Fruit fly (Drosophila melanogaster): Measurements from ENCODE around the gene Lasp.
A peak's percentile ranks its signal among the peaks of the same experiment; 100 is the strongest.

Gene Lasp

dm6 chr3L:16673367-16674014 lies 38.0 kb downstream of the Lasp start, which contains the start of the genes zetaCOP and CG13032:
TSS of gene zetaCOP (minus strand) at chr3L:16673555.
TSS of gene CG13032 (plus strand) at chr3L:16673964.
- TF ChIP-seq Rel (GFP tag; optimal IDR thresholded peaks at IDR 0.05), result no peak
- TF ChIP-seq Rel (tag; optimal IDR thresholded peaks at IDR 0.05), result no peak
- TF ChIP-seq tai (GFP tag; optimal IDR thresholded peaks at IDR 0.05), result no peak
- TF ChIP-seq Hr78 (GFP tag; optimal IDR thresholded peaks at IDR 0.05), result no peak
- no peak for TF ChIP-seq N (GFP tag; optimal IDR thresholded peaks at IDR 0.05)
- TF ChIP-seq rgr (GFP tag; optimal IDR thresholded peaks at IDR 0.05), result peak; percentile 34
- TF ChIP-seq woc (GFP tag; optimal IDR thresholded peaks at IDR 0.05), result no peak
- no peak for TF ChIP-seq jim (GFP tag; optimal IDR thresholded peaks at IDR 0.05)
- no peak for TF ChIP-seq OdsH (GFP tag; optimal IDR thresholded peaks at IDR 0.05)
- TF ChIP-seq Sp1 (GFP tag; optimal IDR thresholded peaks at IDR 0.05), result no peak
- TF ChIP-seq GATAd (GFP tag; optimal IDR thresholded peaks at IDR 0.05), result no peak
- TF ChIP-seq Dfd (GFP tag; optimal IDR thresholded peaks at IDR 0.05), result no peak
- TF ChIP-seq br (GFP tag; optimal IDR thresholded peaks at IDR 0.05), result no peak
- peak; percentile 51 for TF ChIP-seq Myc (optimal IDR thresholded peaks at IDR 0.05)
- no peak for TF ChIP-seq foxo (GFP tag; optimal IDR thresholded peaks at IDR 0.05)
- TF ChIP-seq brk (GFP tag; optimal IDR thresholded peaks at IDR 0.05), result no peak
- no peak for TF ChIP-seq Mio (GFP tag; optimal IDR thresholded peaks at IDR 0.05)
- no peak for TF ChIP-seq lola (GFP tag; optimal IDR thresholded peaks at IDR 0.05)
- peak; percentile 10 for TF ChIP-seq sage (GFP tag; optimal IDR thresholded peaks at IDR 0.05)
- TF ChIP-seq Jra (GFP tag; optimal IDR thresholded peaks at IDR 0.05), result no peak

dm6 chr3L:16670882-16671675 lies 40.4 kb downstream of the Lasp start:
- TF ChIP-seq Rel (GFP tag; optimal IDR thresholded peaks at IDR 0.05) (no peak), Rel (tag; optimal IDR thresholded peaks at IDR 0.05) (peak; percentile 85), Dif (GFP tag; optimal IDR thresholded peaks at IDR 0.05; ENCODE audit: partially characterized antibody) (no peak)

DNA sequence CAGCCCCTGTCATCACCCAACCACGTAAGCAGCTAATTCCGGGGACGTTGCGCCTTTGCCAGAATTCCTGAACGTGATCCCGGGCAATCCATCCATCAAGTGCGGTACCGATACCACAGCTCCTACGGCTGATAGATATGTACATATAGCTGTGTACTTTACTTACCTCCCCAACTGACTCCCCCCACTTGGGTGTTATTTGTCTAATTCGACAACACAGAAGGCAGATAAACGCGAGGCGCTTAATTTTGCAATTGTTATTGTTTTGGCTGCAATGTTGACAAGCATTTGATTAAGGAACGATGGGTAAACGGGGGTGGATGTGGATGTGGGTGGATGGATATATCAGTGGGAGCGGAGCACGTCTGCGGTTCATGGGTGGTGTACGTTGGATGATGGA lies 41.3 kb downstream of the Lasp start:
- peak; percentile 61 for TF ChIP-seq Hnf4 (GFP tag; optimal IDR thresholded peaks at IDR 0.05)
- peak; percentile 23 for TF ChIP-seq br (GFP tag; optimal IDR thresholded peaks at IDR 0.05)
- TF ChIP-seq Hr83 (GFP tag; optimal IDR thresholded peaks at IDR 0.05; ENCODE audit: poor library complexity, severe bottlenecking), result peak; percentile 93
- no peak for TF ChIP-seq Mio (GFP tag; optimal IDR thresholded peaks at IDR 0.05)
- peak; percentile 56 for TF ChIP-seq rgr (GFP tag; optimal IDR thresholded peaks at IDR 0.05)
- TF ChIP-seq brk (GFP tag; optimal IDR thresholded peaks at IDR 0.05), result no peak
- TF ChIP-seq OdsH (GFP tag; optimal IDR thresholded peaks at IDR 0.05), result peak; percentile 45
- no peak for TF ChIP-seq woc (GFP tag; optimal IDR thresholded peaks at IDR 0.05)
- TF ChIP-seq foxo (GFP tag; optimal IDR thresholded peaks at IDR 0.05), result peak in 1 of 2 experiments; percentile 16
- TF ChIP-seq Hr78 (GFP tag; optimal IDR thresholded peaks at IDR 0.05), result no peak
- peak; percentile 79 for TF ChIP-seq h (GFP tag; optimal IDR thresholded peaks at IDR 0.05)
- no peak for TF ChIP-seq CrebA (GFP tag; optimal IDR thresholded peaks at IDR 0.05; ENCODE audit: borderline replicate concordance)
- no peak for TF ChIP-seq sage (GFP tag; optimal IDR thresholded peaks at IDR 0.05)
- no peak for TF ChIP-seq Dif (GFP tag; optimal IDR thresholded peaks at IDR 0.05; ENCODE audit: partially characterized antibody)
- TF ChIP-seq dmrt93B (GFP tag; optimal IDR thresholded peaks at IDR 0.05), result no peak
- TF ChIP-seq Rel (GFP tag; optimal IDR thresholded peaks at IDR 0.05), result no peak
- TF ChIP-seq Rel (tag; optimal IDR thresholded peaks at IDR 0.05), result peak; percentile 64
- no peak for TF ChIP-seq N (GFP tag; optimal IDR thresholded peaks at IDR 0.05)
- TF ChIP-seq Sp1 (GFP tag; optimal IDR thresholded peaks at IDR 0.05), result peak; percentile 25
- TF ChIP-seq sv (GFP tag; optimal IDR thresholded peaks at IDR 0.05), result no peak
- no peak for TF ChIP-seq CG32264 (GFP tag; optimal IDR thresholded peaks at IDR 0.05)
- TF ChIP-seq jim (GFP tag; optimal IDR thresholded peaks at IDR 0.05), result no peak
- peak; percentile 55 for TF ChIP-seq Jra (GFP tag; optimal IDR thresholded peaks at IDR 0.05)
- TF ChIP-seq HLH106 (tag; optimal IDR thresholded peaks at IDR 0.05), result peak; percentile 22
- peak; percentile 12 for TF ChIP-seq CG9705 (GFP tag; optimal IDR thresholded peaks at IDR 0.05)
- TF ChIP-seq Vsx2 (GFP tag; optimal IDR thresholded peaks at IDR 0.05; ENCODE audit: partially characterized antibody), result no peak
- peak; percentile 34 for TF ChIP-seq fru (GFP tag; optimal IDR thresholded peaks at IDR 0.05)
- no peak for TF ChIP-seq usp (GFP tag; optimal IDR thresholded peaks at IDR 0.05)
- no peak for TF ChIP-seq dl (GFP tag; optimal IDR thresholded peaks at IDR 0.05; ENCODE audit: insufficient read depth in 1 of 2, partially characterized antibody in 2 of 2)
- TF ChIP-seq psq (GFP tag; optimal IDR thresholded peaks at IDR 0.05), result no peak
- no peak for TF ChIP-seq Myc (optimal IDR thresholded peaks at IDR 0.05)

Measured in whole organism, wandering third instar larva.